Worm (Caenorhabditis elegans) whole organism, mixed stage, embryonic: ENCODE measurements around the gene D1025.10.

Experiments used
- M03D4.4 ChIP-seq: sonication (generic microtip); optimal IDR thresholded peaks from 2 replicates; lab custom pipeline; 2017; ENCODE audit warnings: mild to moderate bottlenecking, missing genetic modification characterization, missing compliant biosample characterization
- bed-3 ChIP-seq: fragments of 200-800 bp; sonication (Bioruptor generic); optimal IDR thresholded peaks from 3 replicates; lab custom pipeline; 2018; ENCODE audit warnings: mild to moderate bottlenecking, missing genetic modification characterization, moderate library complexity, missing compliant biosample characterization
- blmp-1 ChIP-seq: fragments of 150-350 bp; optimal IDR thresholded peaks from 2 replicates; lab custom pipeline; 2014; ENCODE audit warnings: missing biosample characterization, missing genetic modification characterization
- ceh-39 ChIP-seq: fragments of 150-350 bp; optimal IDR thresholded peaks from 2 replicates; lab custom pipeline; 2014; ENCODE audit warnings: missing biosample characterization, missing genetic modification characterization
- ceh-83 ChIP-seq: fragments of 200-800 bp; sonication (Bioruptor generic); optimal IDR thresholded peaks from 2 replicates; lab custom pipeline; 2018; ENCODE audit warnings: mild to moderate bottlenecking, missing genetic modification characterization, missing compliant biosample characterization
- ces-1 ChIP-seq: fragments of 150-350 bp; optimal IDR thresholded peaks from 2 replicates; lab custom pipeline; 2014; ENCODE audit warnings: missing biosample characterization, missing genetic modification reagents, missing genetic modification characterization
- cnd-1 ChIP-seq: fragments of 200-800 bp; sonication (Bioruptor generic); optimal IDR thresholded peaks from 2 replicates; lab custom pipeline; 2018; ENCODE audit warnings: mild to moderate bottlenecking, missing genetic modification characterization, missing compliant biosample characterization
- drap-1 ChIP-seq: fragments of 200-800 bp; sonication (Bioruptor generic); optimal IDR thresholded peaks from 3 replicates; lab custom pipeline; 2018; ENCODE audit warnings: mild to moderate bottlenecking, missing genetic modification characterization, missing compliant biosample characterization
- elt-1 ChIP-seq: sonication (generic microtip); optimal IDR thresholded peaks from 2 replicates; lab custom pipeline; 2017; ENCODE audit warnings: missing genetic modification characterization, mild to moderate bottlenecking, missing compliant biosample characterization, antibody characterized with exemption, moderate library complexity, borderline replicate concordance; ENCODE audit not compliant: insufficient read depth
- elt-3 ChIP-seq: fragments of 150-350 bp; optimal IDR thresholded peaks from 2 replicates; lab custom pipeline; 2014; ENCODE audit warnings: missing biosample characterization, missing genetic modification characterization
- flh-1 ChIP-seq: fragments of 200-800 bp; sonication (Bioruptor generic); optimal IDR thresholded peaks from 2 replicates; lab custom pipeline; 2018; ENCODE audit warnings: mild to moderate bottlenecking, missing genetic modification characterization, moderate library complexity, missing compliant biosample characterization
- ham-2 ChIP-seq: fragments of 200-800 bp; sonication (Bioruptor generic); optimal IDR thresholded peaks from 2 replicates; lab custom pipeline; 2018; ENCODE audit warnings: mild to moderate bottlenecking, missing genetic modification characterization, missing compliant biosample characterization
- hlh-1 ChIP-seq: fragments of 150-350 bp; optimal IDR thresholded peaks from 2 replicates; lab custom pipeline; 2014; ENCODE audit warnings: missing biosample characterization, missing genetic modification reagents, missing genetic modification characterization
- lin-13 ChIP-seq: fragments of 150-350 bp; optimal IDR thresholded peaks from 2 replicates; lab custom pipeline; 2014; ENCODE audit warnings: missing biosample characterization, missing genetic modification characterization
- lin-32 ChIP-seq: fragments of 200-800 bp; sonication (Bioruptor generic); optimal IDR thresholded peaks from 2 replicates; lab custom pipeline; 2018; ENCODE audit warnings: mild to moderate bottlenecking, missing genetic modification characterization, missing compliant biosample characterization
- lsy-2 ChIP-seq: fragments of 150-350 bp; optimal IDR thresholded peaks from 2 replicates; lab custom pipeline; 2014; ENCODE audit warnings: missing biosample characterization, missing genetic modification characterization
- mab-5 ChIP-seq: fragments of 150-350 bp; optimal IDR thresholded peaks from 2 replicates; lab custom pipeline; 2014; ENCODE audit warnings: missing biosample characterization, missing genetic modification characterization
- mep-1 ChIP-seq: fragments of 150-350 bp; optimal IDR thresholded peaks from 2 replicates; lab custom pipeline; 2017; ENCODE audit warnings: missing biosample characterization, missing genetic modification reagents, missing genetic modification characterization, inconsistent platforms
- nhr-2 ChIP-seq: fragments of 150-350 bp; optimal IDR thresholded peaks from 2 replicates; lab custom pipeline; 2014; ENCODE audit warnings: missing biosample characterization, missing genetic modification characterization
- nhr-237 ChIP-seq: fragments of 150-350 bp; optimal IDR thresholded peaks from 2 replicates; lab custom pipeline; 2014; ENCODE audit warnings: missing biosample characterization, missing genetic modification characterization
- nhr-76 ChIP-seq: sonication (generic microtip); optimal IDR thresholded peaks from 2 replicates; lab custom pipeline; 2017; ENCODE audit warnings: missing biosample characterization, missing genetic modification characterization
- pha-4 ChIP-seq: fragments of 150-350 bp; optimal IDR thresholded peaks from 2 replicates; lab custom pipeline; 2018; ENCODE audit warnings: missing biosample characterization, missing genetic modification reagents, missing genetic modification characterization
- sem-2 ChIP-seq: fragments of 200-800 bp; sonication (Bioruptor generic); optimal IDR thresholded peaks from 2 replicates; lab custom pipeline; 2018; ENCODE audit warnings: mild to moderate bottlenecking, missing genetic modification characterization, missing compliant biosample characterization
- snpc-4 ChIP-seq: fragments of 150-350 bp; optimal IDR thresholded peaks from 2 replicates; lab custom pipeline; 2014; ENCODE audit warnings: missing biosample characterization, missing genetic modification characterization
- sptf-1 ChIP-seq: sonication (generic microtip); optimal IDR thresholded peaks from 2 replicates; lab custom pipeline; 2017; ENCODE audit warnings: mild to moderate bottlenecking, missing genetic modification characterization, moderate library complexity, missing compliant biosample characterization
- unc-39 ChIP-seq: fragments of 150-350 bp; optimal IDR thresholded peaks from 2 replicates; lab custom pipeline; 2014; ENCODE audit warnings: missing biosample characterization, missing genetic modification characterization
- zip-8 ChIP-seq: fragments of 150-350 bp; optimal IDR thresholded peaks from 2 replicates; lab custom pipeline; 2014; ENCODE audit warnings: missing biosample characterization, missing genetic modification characterization
- ztf-11 ChIP-seq: fragments of 150-350 bp; optimal IDR thresholded peaks from 2 replicates; lab custom pipeline; 2014; ENCODE audit warnings: missing biosample characterization, missing genetic modification characterization

D1025.10 gene

ce11 chrX:14492441-14492840 is 24.2 kb upstream of the D1025.10 start:
- no peak for TF ChIP-seq lin-32

ce11 chrX:14495075-14495474 is 21.6 kb upstream of the D1025.10 start:
- TF ChIP-seq nhr-237 (tag; lab: Kevin White, UChicago) (no peak), ham-2 (GFP tag; lab: Kevin White, UChicago) (no peak), sptf-1 (no peak), cnd-1 (tag; lab: Kevin White, UChicago) (no peak), unc-39 (tag; lab: Kevin White, UChicago) (no peak), snpc-4 (tag; lab: Kevin White, UChicago) (no peak), mep-1 (tag; lab: Kevin White, UChicago) (no peak)

- TF ChIP-seq ham-2 (GFP tag; lab: Kevin White, UChicago) = no peak
- TF ChIP-seq flh-1 (GFP tag; lab: Kevin White, UChicago) = no peak
- no peak for TF ChIP-seq nhr-2 (tag; lab: Kevin White, UChicago)
- TF ChIP-seq elt-3 = no peak
- no peak for TF ChIP-seq hlh-1
- no peak for TF ChIP-seq drap-1
- no peak for TF ChIP-seq mep-1 (tag; lab: Kevin White, UChicago)
- TF ChIP-seq lin-13 = no peak
- TF ChIP-seq M03D4.4 (tag; lab: Kevin White, UChicago) = no peak
- no peak for TF ChIP-seq pha-4 (tag; lab: Kevin White, UChicago)
- TF ChIP-seq zip-8 = no peak
- no peak for TF ChIP-seq ceh-39 (tag; lab: Kevin White, UChicago)
These were observed 20.9 kb upstream of the D1025.10 start, which contains the start of gene ztf-14 for ce11 chrX:14495785-14496184. ztf-14 (plus strand) TSS chrX:14496085.

ce11 chrX:14496545-14496944 is 20.1 kb upstream of the D1025.10 start:
- TF ChIP-seq lin-32 (no peak), sem-2 (GFP tag; lab: Kevin White, UChicago) (no peak), unc-39 (tag; lab: Kevin White, UChicago) (no peak), hlh-1 (peak; percentile 49)

ce11 chrX:14499830-14500409 is 16.7 kb upstream of the D1025.10 start:
- TF ChIP-seq mab-5 (tag; lab: Kevin White, UChicago) (no peak), elt-3 (no peak), snpc-4 (tag; lab: Kevin White, UChicago) (no peak), zip-8 (no peak), cnd-1 (tag; lab: Kevin White, UChicago) (no peak), ztf-11 (tag; lab: Kevin White, UChicago) (no peak), sptf-1 (no peak), pha-4 (tag; lab: Kevin White, UChicago) (no peak), ceh-83 (GFP tag; lab: Kevin White, UChicago) (no peak), ceh-39 (tag; lab: Kevin White, UChicago) (no peak), nhr-237 (tag; lab: Kevin White, UChicago) (no peak), unc-39 (tag; lab: Kevin White, UChicago) (no peak)
- TF ChIP-seq, all 35 proteins: peak for 0

ce11 chrX:14500422-14501058 is 16.1 kb upstream of the D1025.10 start:
- TF ChIP-seq drap-1 (no peak), unc-39 (tag; lab: Kevin White, UChicago) (no peak), lsy-2 (tag; lab: Kevin White, UChicago) (no peak), blmp-1 (tag; lab: Kevin White, UChicago) (no peak), nhr-76 (tag; lab: Kevin White, UChicago) (no peak), elt-1 (no peak), ces-1 (GFP tag; lab: Kevin White, UChicago) (no peak), lin-13 (no peak), lin-32 (no peak), mab-5 (tag; lab: Kevin White, UChicago) (no peak), elt-3 (no peak), sptf-1 (no peak), cnd-1 (tag; lab: Kevin White, UChicago) (no peak), pha-4 (tag; lab: Kevin White, UChicago) (no peak), bed-3 (GFP tag; lab: Kevin White, UChicago) (no peak)
- TF ChIP-seq, all 35 proteins: peak for 0
